Fruit fly (Drosophila melanogaster) Kc167 (cell line): Measurements from ENCODE around the gene kek6.

Experiments
- Myc ChIP-seq: fragments of >200 bp; optimal IDR thresholded peaks from 2 replicates; lab custom pipeline; 2017; ENCODE audit warnings: missing external identifiers
- Sin3A ChIP-seq: fragments of >200 bp; optimal IDR thresholded peaks from 2 replicates; lab custom pipeline; 2018; ENCODE audit warnings: missing external identifiers
- h ChIP-seq: fragments of >200 bp; optimal IDR thresholded peaks from 3 replicates; lab custom pipeline; 2018; ENCODE audit warnings: missing external identifiers
- insv ChIP-seq: fragments of >200 bp; optimal IDR thresholded peaks from 3 replicates; lab custom pipeline; 2018; ENCODE audit warnings: missing external identifiers
- psq ChIP-seq: fragments of >200 bp; optimal IDR thresholded peaks from 2 replicates; lab custom pipeline; 2017; ENCODE audit warnings: missing external identifiers
- ttk ChIP-seq: sonication (Bioruptor generic); optimal IDR thresholded peaks from 2 replicates; lab custom pipeline; 2017; ENCODE audit warnings: missing external identifiers

The kek6 gene

DNA sequence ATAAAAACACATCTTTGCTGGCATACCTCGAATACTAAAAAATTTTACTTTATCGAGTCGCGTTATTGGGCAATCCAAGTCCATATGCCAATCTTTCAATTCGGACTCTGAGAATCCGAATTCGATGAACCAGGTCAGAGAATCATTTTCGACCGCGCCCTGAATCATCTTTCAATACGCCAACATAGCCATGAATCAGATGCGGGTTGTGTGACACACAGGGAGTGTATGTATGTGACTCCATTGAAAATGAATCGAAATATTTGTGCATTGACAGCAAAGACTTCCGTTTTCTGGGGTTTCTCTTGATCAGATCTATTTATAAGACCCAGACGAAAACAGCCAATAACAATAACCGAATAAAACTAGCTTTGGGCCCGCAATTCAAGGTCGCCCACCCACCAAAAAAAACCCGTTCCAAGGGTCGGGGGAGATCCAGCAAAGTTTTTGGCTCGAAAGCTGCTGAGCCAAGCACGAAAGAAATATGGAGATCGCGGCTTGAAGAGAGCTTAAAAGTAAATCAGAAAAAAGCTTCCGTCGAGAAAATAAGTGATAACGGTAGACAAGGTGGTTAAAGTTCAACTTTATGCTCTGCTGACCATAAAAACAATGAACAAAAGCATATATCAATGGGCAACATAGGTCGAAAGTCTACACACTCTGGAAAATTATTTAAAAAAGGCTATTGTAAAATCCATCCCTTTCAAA is 17.4 kb upstream of the kek6 start:
- no peak for TF ChIP-seq Myc
- no peak for TF ChIP-seq Sin3A (lab: Kevin White, UChicago)
- TF ChIP-seq insv (lab: Kevin White, UChicago), result no peak
- no peak for TF ChIP-seq psq
- TF ChIP-seq ttk (lab: Kevin White, UChicago), result no peak
- TF ChIP-seq h, result no peak

DNA sequence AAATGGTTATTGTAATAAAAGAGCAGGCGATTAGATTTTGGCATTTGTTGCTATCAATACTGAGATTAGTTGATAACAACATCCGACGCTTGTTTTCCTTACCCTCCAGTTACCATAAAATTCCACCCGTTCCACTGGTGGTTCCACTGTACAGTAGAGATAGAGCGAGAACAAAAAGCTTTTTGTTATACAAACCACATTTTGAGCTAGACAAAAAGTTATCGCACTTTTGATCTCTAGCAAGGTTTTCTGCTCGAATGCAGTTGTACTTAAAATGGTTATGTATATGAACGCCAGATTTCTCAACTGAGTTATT is 16.9 kb upstream of the kek6 start:
- TF ChIP-seq h (no peak), psq (no peak), Sin3A (lab: Kevin White, UChicago) (no peak), insv (lab: Kevin White, UChicago) (no peak), ttk (lab: Kevin White, UChicago) (no peak), Myc (no peak)

DNA sequence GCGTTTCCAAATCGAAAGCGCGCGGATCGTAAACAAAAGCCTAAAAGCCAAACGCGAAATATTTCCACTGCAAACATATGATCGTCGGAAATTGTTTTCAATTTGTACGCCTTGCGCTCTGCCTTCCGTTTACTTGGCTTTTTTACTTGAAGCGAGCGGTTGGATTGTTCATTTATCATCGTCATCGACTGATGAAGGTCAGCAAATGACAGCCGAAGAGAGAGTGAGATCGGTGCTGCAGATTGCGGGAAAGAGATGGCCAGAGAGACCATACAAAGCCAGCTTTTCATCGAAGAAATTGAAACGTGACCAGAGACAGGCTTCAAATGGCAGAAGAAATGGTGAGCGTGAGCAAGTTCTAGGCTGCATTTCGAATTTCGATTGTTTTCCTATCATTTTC is 16.1 kb upstream of the kek6 start:
- TF ChIP-seq psq, result no peak
- no peak for TF ChIP-seq Sin3A (lab: Kevin White, UChicago)
- no peak for TF ChIP-seq Myc
- TF ChIP-seq h, result no peak

DNA sequence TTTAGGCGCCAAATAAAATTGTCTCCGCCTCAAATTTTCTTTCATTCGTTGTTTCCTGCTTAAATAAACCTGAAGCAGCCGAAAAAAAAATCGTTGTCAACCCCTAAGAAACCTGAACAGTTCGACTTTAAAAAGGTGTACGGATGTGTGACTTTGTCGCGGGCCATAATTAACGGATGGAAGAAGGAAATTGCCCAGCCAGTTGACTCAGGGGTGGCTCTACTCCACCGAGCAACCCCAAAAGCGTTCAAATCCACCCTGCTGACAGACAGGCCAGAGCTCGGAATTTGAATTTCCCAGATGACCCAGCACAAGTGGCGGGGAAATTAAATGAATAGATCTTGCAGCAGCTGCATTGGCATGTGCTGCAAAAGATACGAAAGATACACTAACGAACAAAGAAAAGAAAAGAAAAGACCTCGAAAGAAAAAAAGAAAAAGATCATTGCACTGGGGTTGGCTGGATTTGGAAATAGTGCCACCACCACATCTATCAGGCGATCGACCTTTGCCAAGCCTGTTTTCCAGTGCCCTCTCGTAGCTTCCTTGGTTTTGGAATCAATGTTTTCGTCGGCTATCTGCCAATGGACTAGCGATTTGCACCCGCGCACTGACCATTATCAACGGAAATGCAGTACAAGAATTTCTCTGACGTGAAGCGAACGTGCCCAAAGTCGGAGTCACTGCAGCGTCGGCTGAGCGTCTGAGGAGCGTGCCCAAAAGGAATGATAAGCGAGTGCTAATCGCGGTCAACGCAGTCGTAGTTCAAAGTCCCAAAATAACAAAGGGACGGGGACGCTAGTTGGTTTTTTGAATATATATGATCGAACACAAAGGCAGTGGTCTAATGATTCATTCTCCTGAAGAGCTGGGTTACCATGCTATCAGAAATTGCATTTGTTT is 15.4 kb upstream of the kek6 start:
- no peak for TF ChIP-seq h
- TF ChIP-seq Sin3A (lab: Kevin White, UChicago), result no peak
- TF ChIP-seq Myc, result no peak
- TF ChIP-seq insv (lab: Kevin White, UChicago), result no peak
- TF ChIP-seq psq, result no peak
- no peak for TF ChIP-seq ttk (lab: Kevin White, UChicago)

DNA sequence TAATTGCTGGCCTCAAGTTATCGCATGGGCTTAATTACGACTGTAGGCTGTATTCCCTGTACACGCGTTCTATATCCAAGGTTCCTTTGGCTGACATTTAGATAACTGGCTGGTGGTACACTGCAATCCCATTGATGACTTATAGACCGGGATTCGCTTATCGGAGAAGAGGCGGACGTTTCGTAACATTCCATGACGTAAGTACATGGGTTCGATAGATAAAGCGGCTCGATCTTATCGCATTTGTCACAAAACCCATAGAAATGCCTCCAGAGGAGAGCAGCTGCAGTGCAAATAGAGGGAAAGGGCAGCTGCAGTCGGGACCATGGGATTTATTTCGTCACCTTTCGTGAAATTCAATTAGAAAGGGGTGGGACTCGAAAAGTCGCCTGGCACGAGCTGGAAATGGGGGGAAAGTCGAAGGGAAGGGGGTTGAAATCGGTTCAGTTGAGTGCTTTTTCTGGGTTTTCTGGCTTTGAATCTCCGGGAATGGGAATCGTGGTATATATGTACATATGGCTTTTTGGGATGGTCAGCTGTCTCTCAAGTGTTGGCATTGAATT is 14.6 kb upstream of the kek6 start:
- no peak for TF ChIP-seq insv (lab: Kevin White, UChicago)
- no peak for TF ChIP-seq Myc
- no peak for TF ChIP-seq ttk (lab: Kevin White, UChicago)
- TF ChIP-seq h, result no peak
- no peak for TF ChIP-seq psq
- TF ChIP-seq Sin3A (lab: Kevin White, UChicago), result no peak

DNA sequence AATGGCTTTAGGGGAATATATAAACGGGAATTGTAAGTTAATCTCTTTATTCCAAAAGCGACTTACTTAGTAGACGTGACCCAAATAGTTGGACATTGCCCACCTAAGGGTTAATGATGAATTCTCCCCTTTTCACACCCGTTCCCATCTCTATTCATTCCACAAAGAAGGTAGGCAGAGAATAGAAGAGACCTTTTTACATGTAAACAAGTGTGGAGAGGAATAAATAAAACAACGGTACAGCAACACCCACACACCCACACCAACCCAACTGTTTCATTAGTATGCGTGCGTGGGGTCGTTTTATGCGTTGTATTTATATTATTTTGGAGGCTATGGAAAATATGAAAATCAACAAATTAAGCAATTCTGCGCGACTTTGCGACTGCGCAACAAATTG is 13.9 kb upstream of the kek6 start:
- no peak for TF ChIP-seq ttk (lab: Kevin White, UChicago)
- TF ChIP-seq insv (lab: Kevin White, UChicago), result no peak
- TF ChIP-seq psq, result no peak
- no peak for TF ChIP-seq h
- no peak for TF ChIP-seq Myc
- no peak for TF ChIP-seq Sin3A (lab: Kevin White, UChicago)

DNA sequence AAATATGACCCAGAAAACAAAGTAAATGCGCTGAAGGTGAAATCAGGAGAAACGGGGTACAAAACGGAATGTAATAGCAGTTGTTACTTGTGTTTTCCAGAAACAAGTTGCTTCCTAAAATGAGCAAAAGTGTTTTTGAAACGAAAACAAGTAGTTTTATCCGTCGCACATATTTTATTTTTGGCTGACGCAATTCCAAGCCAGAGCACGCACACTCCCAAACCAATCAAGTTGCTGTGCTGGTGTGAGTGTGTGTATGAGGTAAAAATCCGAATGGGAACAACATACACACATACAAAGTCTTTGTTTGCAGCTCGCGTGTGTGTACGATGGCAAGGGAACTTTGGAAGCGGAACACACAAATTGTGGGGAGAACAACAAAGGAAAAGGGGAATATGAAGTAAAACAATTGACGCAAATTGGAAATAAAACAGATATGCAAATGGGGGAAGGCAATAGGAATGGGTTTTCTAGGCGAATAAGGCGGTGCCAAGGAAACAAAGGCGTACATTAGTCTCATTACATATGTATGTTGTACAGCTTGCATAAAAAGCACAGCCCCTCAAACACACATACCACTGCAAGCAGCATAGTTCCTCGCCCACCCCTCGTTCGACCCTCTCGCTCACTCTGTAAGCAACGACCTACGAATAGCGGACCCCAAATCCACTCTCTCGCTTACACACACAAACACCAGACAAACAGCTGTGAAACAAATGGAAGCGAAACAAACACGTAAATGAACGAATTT is 13.3 kb upstream of the kek6 start:
- TF ChIP-seq ttk (lab: Kevin White, UChicago), result no peak
- peak; percentile 4 for TF ChIP-seq psq

DNA sequence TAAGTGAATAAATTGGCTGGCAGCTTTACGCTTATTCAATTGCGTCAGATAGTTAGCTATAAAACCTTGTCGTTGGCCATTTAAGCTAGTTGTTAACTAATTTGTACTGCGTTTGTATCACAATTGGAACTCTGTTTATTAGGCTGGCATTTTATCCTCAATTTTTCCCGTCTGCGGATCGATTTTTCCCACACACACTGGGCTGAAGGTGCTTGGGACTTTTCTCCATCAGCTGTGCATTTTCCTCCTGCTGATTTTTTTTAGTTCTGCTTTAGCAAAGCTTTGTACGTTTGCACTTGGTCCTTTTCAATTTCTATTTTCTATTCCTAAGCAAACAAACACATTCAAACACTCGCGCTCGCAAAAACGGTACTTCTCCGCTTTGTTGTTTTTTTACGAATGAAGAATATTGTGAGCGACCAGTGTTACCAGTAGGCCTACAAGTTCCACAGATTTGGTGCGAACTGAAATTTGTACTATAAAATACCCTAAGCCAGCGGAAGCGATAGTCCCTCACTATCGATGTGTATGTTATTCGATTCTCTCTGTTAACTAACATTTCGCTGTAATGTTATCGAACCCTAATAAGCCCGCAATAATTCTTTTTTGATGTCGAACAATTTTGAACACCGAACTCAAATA is 12.4 kb upstream of the kek6 start:
- no peak for TF ChIP-seq Sin3A (lab: Kevin White, UChicago)
- no peak for TF ChIP-seq ttk (lab: Kevin White, UChicago)
- no peak for TF ChIP-seq psq
- no peak for TF ChIP-seq insv (lab: Kevin White, UChicago)

DNA sequence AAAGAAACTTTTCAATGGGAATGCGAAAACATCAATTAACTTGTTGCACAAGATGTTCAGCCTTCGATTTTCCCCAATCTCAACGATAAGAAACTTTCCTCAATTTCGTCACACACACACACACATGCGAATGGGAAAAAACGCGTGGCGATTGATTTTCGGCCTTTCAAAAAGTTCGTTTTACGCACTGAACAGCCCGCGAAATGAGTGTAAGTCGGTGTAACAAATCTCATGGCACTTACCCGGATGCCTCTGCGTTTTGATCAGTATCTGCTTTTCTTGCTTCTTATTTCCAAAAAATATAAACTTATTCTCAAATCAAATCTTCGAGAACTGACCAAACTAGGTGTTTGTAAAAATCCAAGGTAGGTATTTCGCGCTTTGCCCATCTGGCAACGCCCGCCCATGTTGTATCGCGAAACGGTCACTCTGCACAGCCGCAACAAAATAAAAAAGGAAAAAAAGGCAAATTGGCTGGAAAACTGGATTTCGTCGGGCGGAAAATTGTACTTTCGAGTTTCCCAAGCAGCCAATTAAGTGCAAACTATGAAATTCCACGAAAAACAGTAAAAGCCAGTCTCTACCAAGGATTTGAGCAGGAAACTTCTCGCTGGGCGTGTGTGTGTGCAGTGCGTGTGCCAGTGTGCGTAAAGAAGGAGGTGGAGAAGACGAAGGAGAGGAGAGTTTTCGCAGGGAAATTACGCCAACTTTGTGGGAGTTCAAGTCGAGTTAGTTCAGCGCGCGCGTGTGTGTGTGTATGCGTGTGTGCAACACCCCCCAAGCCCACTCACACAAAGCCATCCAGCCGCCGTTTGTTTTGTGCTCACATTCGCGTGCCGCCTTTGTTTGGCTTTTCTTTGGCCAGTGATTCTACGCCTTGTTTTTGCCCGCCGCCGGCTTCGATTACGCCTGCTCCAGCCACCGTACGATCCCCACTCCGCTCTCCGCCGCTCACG is 11.0 kb upstream of the kek6 start, which contains the start of gene Med:
TSS of gene Med (plus strand) at position 408 of the 956 bp plus-strand sequence.
- TF ChIP-seq Myc, result no peak

DNA sequence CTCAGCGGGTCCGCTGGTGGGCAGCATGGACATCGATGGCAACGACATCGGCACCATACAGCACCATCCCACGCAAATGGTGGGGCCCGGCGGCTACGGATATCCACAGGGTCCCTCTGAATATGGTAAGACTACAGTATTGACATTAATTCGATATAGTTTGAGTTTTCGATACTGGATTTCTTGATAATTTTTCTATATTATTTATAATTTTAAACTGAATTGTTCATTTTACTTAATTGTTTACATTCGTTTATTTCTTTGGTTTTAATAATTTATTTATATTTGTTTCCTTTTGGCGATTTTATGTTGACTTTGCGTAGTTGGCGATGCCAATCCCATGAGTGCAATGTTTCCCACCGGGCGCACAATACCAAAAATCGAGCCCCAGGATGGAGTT is 9.4 kb upstream of the kek6 start, which contains the start of gene CycG:
TSS of gene CycG (minus strand) at position 101 of the 400 bp plus-strand sequence.
- no peak for TF ChIP-seq Sin3A (lab: Kevin White, UChicago)
- TF ChIP-seq insv (lab: Kevin White, UChicago), result no peak
- TF ChIP-seq Myc, result no peak
- TF ChIP-seq h, result no peak
- no peak for TF ChIP-seq ttk (lab: Kevin White, UChicago)
- TF ChIP-seq psq, result no peak

DNA sequence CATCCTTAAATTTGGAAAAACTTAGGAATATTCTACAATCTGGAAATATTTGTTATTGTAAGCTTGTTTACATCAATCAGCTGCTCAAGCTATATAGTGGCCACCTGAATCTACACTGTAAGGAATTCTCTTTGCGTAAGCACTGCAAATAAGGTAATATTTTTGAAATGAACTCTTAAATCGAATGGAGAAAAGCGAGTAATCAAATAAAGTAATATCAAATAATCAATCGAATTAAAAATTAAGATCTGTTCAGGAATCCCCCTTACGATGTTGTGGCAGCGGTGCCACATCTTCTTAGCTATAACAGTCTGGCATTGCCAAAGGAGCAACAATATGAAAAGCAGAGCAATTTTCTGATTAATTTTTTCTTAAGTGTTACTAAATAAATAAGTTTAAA is 5.9 kb upstream of the kek6 start, which contains the start of the genes Mnat9 and CG1792:
TSS of gene Mnat9 (minus strand) at position 160 of the 400 bp plus-strand sequence.
TSS of gene CG1792 (plus strand) at position 303 of the 400 bp plus-strand sequence.
- TF ChIP-seq Sin3A (lab: Kevin White, UChicago) (no peak), ttk (lab: Kevin White, UChicago) (no peak), psq (no peak), Myc (no peak), h (no peak)
